Worm (Caenorhabditis elegans): ENCODE measurements around the gene mrpl-45.

ce11 chrIII:1151680-1152079 lies 50.1 kb downstream of the mrpl-45 start, which contains the start of gene cdh-12:
- TF ChIP-seq nhr-237 (tag; optimal IDR thresholded peaks at IDR 0.05) (no peak), ceh-82 (tag; optimal IDR thresholded peaks at IDR 0.05) (no peak), daf-12 (tag; optimal IDR thresholded peaks at IDR 0.05) (no peak), unc-39 (tag; optimal IDR thresholded peaks at IDR 0.05) (no peak)

Measured in whole organism, L3 larva.